Worm (Caenorhabditis elegans) whole organism, mixed stage, embryonic: ENCODE data around the gene abu-14.

Source experiments
- ceh-39 ChIP-seq: fragments of 150-350 bp; optimal IDR thresholded peaks from 2 replicates; lab custom pipeline; 2014; ENCODE audit warnings: missing biosample characterization, missing genetic modification characterization
- ceh-43 ChIP-seq: fragments of 200-800 bp; sonication (Bioruptor generic); optimal IDR thresholded peaks from 2 replicates; lab custom pipeline; 2018; ENCODE audit warnings: mild to moderate bottlenecking, missing genetic modification characterization, moderate library complexity, missing compliant biosample characterization
- ceh-83 ChIP-seq: fragments of 200-800 bp; sonication (Bioruptor generic); optimal IDR thresholded peaks from 2 replicates; lab custom pipeline; 2018; ENCODE audit warnings: mild to moderate bottlenecking, missing genetic modification characterization, missing compliant biosample characterization
- ces-1 ChIP-seq: fragments of 150-350 bp; optimal IDR thresholded peaks from 2 replicates; lab custom pipeline; 2014; ENCODE audit warnings: missing biosample characterization, missing genetic modification reagents, missing genetic modification characterization
- cnd-1 ChIP-seq: fragments of 200-800 bp; sonication (Bioruptor generic); optimal IDR thresholded peaks from 2 replicates; lab custom pipeline; 2018; ENCODE audit warnings: mild to moderate bottlenecking, missing genetic modification characterization, missing compliant biosample characterization
- elt-3 ChIP-seq: fragments of 150-350 bp; optimal IDR thresholded peaks from 2 replicates; lab custom pipeline; 2014; ENCODE audit warnings: missing biosample characterization, missing genetic modification characterization
- flh-1 ChIP-seq: fragments of 200-800 bp; sonication (Bioruptor generic); optimal IDR thresholded peaks from 2 replicates; lab custom pipeline; 2018; ENCODE audit warnings: mild to moderate bottlenecking, missing genetic modification characterization, moderate library complexity, missing compliant biosample characterization
- hlh-1 ChIP-seq: fragments of 150-350 bp; optimal IDR thresholded peaks from 2 replicates; lab custom pipeline; 2014; ENCODE audit warnings: missing biosample characterization, missing genetic modification reagents, missing genetic modification characterization
- lin-13 ChIP-seq: fragments of 150-350 bp; optimal IDR thresholded peaks from 2 replicates; lab custom pipeline; 2014; ENCODE audit warnings: missing biosample characterization, missing genetic modification characterization
- mls-2 ChIP-seq: sonication (generic microtip); optimal IDR thresholded peaks from 2 replicates; lab custom pipeline; 2016; ENCODE audit warnings: mild to moderate bottlenecking, missing genetic modification characterization, moderate library complexity, missing compliant biosample characterization
- nhr-2 ChIP-seq: fragments of 150-350 bp; optimal IDR thresholded peaks from 2 replicates; lab custom pipeline; 2014; ENCODE audit warnings: missing biosample characterization, missing genetic modification characterization
- nhr-237 ChIP-seq: fragments of 150-350 bp; optimal IDR thresholded peaks from 2 replicates; lab custom pipeline; 2014; ENCODE audit warnings: missing biosample characterization, missing genetic modification characterization
- nhr-28 ChIP-seq: fragments of 150-350 bp; optimal IDR thresholded peaks from 2 replicates; lab custom pipeline; 2014; ENCODE audit warnings: missing biosample characterization, missing genetic modification characterization
- nhr-76 ChIP-seq: sonication (generic microtip); optimal IDR thresholded peaks from 2 replicates; lab custom pipeline; 2017; ENCODE audit warnings: missing biosample characterization, missing genetic modification characterization
- pha-4 ChIP-seq: fragments of 150-350 bp; optimal IDR thresholded peaks from 2 replicates; lab custom pipeline; 2018; ENCODE audit warnings: missing biosample characterization, missing genetic modification reagents, missing genetic modification characterization
- sem-2 ChIP-seq: fragments of 200-800 bp; sonication (Bioruptor generic); optimal IDR thresholded peaks from 2 replicates; lab custom pipeline; 2018; ENCODE audit warnings: mild to moderate bottlenecking, missing genetic modification characterization, missing compliant biosample characterization
- snpc-4 ChIP-seq: fragments of 150-350 bp; optimal IDR thresholded peaks from 2 replicates; lab custom pipeline; 2014; ENCODE audit warnings: missing biosample characterization, missing genetic modification characterization
- sptf-1 ChIP-seq: sonication (generic microtip); optimal IDR thresholded peaks from 2 replicates; lab custom pipeline; 2017; ENCODE audit warnings: mild to moderate bottlenecking, missing genetic modification characterization, moderate library complexity, missing compliant biosample characterization
- unc-39 ChIP-seq: fragments of 150-350 bp; optimal IDR thresholded peaks from 2 replicates; lab custom pipeline; 2014; ENCODE audit warnings: missing biosample characterization, missing genetic modification characterization
- ztf-11 ChIP-seq: fragments of 150-350 bp; optimal IDR thresholded peaks from 2 replicates; lab custom pipeline; 2014; ENCODE audit warnings: missing biosample characterization, missing genetic modification characterization

abu-14 gene

DNA sequence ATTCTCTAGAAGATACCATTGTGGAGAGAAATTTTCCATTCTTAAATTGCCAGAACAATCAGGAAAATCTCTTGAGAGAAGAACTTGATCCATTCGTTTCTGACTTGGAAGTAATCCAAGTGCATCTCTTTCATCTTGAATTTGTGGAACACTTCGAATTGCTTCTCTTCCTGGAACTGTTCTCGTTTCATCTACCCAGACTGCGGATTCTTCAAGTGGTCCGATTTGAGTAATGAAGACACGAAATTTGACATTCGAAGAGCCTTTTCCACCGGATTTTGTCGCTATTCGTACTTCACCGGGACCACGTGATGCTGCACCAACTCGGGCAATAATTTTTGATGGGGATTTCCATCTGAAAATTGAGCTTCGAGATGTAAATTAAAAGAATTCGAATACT, 50.5 kb downstream of the abu-14 start:
- TF ChIP-seq elt-3 = no peak
- no peak for TF ChIP-seq ces-1 (GFP tag; lab: Kevin White, UChicago)
- no peak for TF ChIP-seq nhr-237 (tag; lab: Kevin White, UChicago)
- TF ChIP-seq nhr-76 (tag; lab: Kevin White, UChicago) = no peak
- TF ChIP-seq cnd-1 (tag; lab: Kevin White, UChicago) = no peak
- no peak for TF ChIP-seq ceh-83 (GFP tag; lab: Kevin White, UChicago)
- TF ChIP-seq flh-1 (GFP tag; lab: Kevin White, UChicago) = no peak
- no peak for TF ChIP-seq hlh-1 (tag; lab: Kevin White, UChicago)
- no peak for TF ChIP-seq unc-39 (tag; lab: Kevin White, UChicago)
- no peak for TF ChIP-seq nhr-28 (tag; lab: Kevin White, UChicago)
- no peak for TF ChIP-seq ceh-43
- TF ChIP-seq sptf-1 (tag; lab: Kevin White, UChicago) = no peak
- no peak for TF ChIP-seq lin-13
- no peak for TF ChIP-seq nhr-2 (tag; lab: Kevin White, UChicago)
- TF ChIP-seq snpc-4 = no peak
- no peak for TF ChIP-seq mls-2 (tag; lab: Kevin White, UChicago)
- no peak for TF ChIP-seq pha-4
- TF ChIP-seq ceh-39 (tag; lab: Kevin White, UChicago) = no peak
- TF ChIP-seq sem-2 (GFP tag; lab: Kevin White, UChicago) = no peak
- TF ChIP-seq ztf-11 = no peak
